Worm (Caenorhabditis elegans) whole organism, mixed stage, embryonic: ENCODE results near the gene F28E10.1.

ENCODE experiments used
- M03D4.4 ChIP-seq: sonication (generic microtip); optimal IDR thresholded peaks from 2 replicates; lab custom pipeline; 2017; ENCODE audit warnings: mild to moderate bottlenecking, missing genetic modification characterization, missing compliant biosample characterization
- bed-3 ChIP-seq: fragments of 200-800 bp; sonication (Bioruptor generic); optimal IDR thresholded peaks from 3 replicates; lab custom pipeline; 2018; ENCODE audit warnings: mild to moderate bottlenecking, missing genetic modification characterization, moderate library complexity, missing compliant biosample characterization
- blmp-1 ChIP-seq: fragments of 150-350 bp; optimal IDR thresholded peaks from 2 replicates; lab custom pipeline; 2014; ENCODE audit warnings: missing biosample characterization, missing genetic modification characterization
- ceh-39 ChIP-seq: fragments of 150-350 bp; optimal IDR thresholded peaks from 2 replicates; lab custom pipeline; 2014; ENCODE audit warnings: missing biosample characterization, missing genetic modification characterization
- ceh-83 ChIP-seq: fragments of 200-800 bp; sonication (Bioruptor generic); optimal IDR thresholded peaks from 2 replicates; lab custom pipeline; 2018; ENCODE audit warnings: mild to moderate bottlenecking, missing genetic modification characterization, missing compliant biosample characterization
- ces-1 ChIP-seq: fragments of 150-350 bp; optimal IDR thresholded peaks from 2 replicates; lab custom pipeline; 2014; ENCODE audit warnings: missing biosample characterization, missing genetic modification reagents, missing genetic modification characterization
- drap-1 ChIP-seq: fragments of 200-800 bp; sonication (Bioruptor generic); optimal IDR thresholded peaks from 3 replicates; lab custom pipeline; 2018; ENCODE audit warnings: mild to moderate bottlenecking, missing genetic modification characterization, missing compliant biosample characterization
- elt-1 ChIP-seq: sonication (generic microtip); optimal IDR thresholded peaks from 2 replicates; lab custom pipeline; 2017; ENCODE audit warnings: missing genetic modification characterization, mild to moderate bottlenecking, missing compliant biosample characterization, antibody characterized with exemption, moderate library complexity, borderline replicate concordance; ENCODE audit not compliant: insufficient read depth
- elt-3 ChIP-seq: fragments of 150-350 bp; optimal IDR thresholded peaks from 2 replicates; lab custom pipeline; 2014; ENCODE audit warnings: missing biosample characterization, missing genetic modification characterization
- flh-1 ChIP-seq: fragments of 200-800 bp; sonication (Bioruptor generic); optimal IDR thresholded peaks from 2 replicates; lab custom pipeline; 2018; ENCODE audit warnings: mild to moderate bottlenecking, missing genetic modification characterization, moderate library complexity, missing compliant biosample characterization
- ham-2 ChIP-seq: fragments of 200-800 bp; sonication (Bioruptor generic); optimal IDR thresholded peaks from 2 replicates; lab custom pipeline; 2018; ENCODE audit warnings: mild to moderate bottlenecking, missing genetic modification characterization, missing compliant biosample characterization
- hlh-1 ChIP-seq: fragments of 150-350 bp; optimal IDR thresholded peaks from 2 replicates; lab custom pipeline; 2014; ENCODE audit warnings: missing biosample characterization, missing genetic modification reagents, missing genetic modification characterization
- lin-13 ChIP-seq: fragments of 150-350 bp; optimal IDR thresholded peaks from 2 replicates; lab custom pipeline; 2014; ENCODE audit warnings: missing biosample characterization, missing genetic modification characterization
- lsy-2 ChIP-seq: fragments of 150-350 bp; optimal IDR thresholded peaks from 2 replicates; lab custom pipeline; 2014; ENCODE audit warnings: missing biosample characterization, missing genetic modification characterization
- mab-5 ChIP-seq: fragments of 150-350 bp; optimal IDR thresholded peaks from 2 replicates; lab custom pipeline; 2014; ENCODE audit warnings: missing biosample characterization, missing genetic modification characterization
- mep-1 ChIP-seq: fragments of 150-350 bp; optimal IDR thresholded peaks from 2 replicates; lab custom pipeline; 2017; ENCODE audit warnings: missing biosample characterization, missing genetic modification reagents, missing genetic modification characterization, inconsistent platforms
- mls-2 ChIP-seq: sonication (generic microtip); optimal IDR thresholded peaks from 2 replicates; lab custom pipeline; 2016; ENCODE audit warnings: mild to moderate bottlenecking, missing genetic modification characterization, moderate library complexity, missing compliant biosample characterization
- nhr-12 ChIP-seq: fragments of 150-350 bp; optimal IDR thresholded peaks from 2 replicates; lab custom pipeline; 2014; ENCODE audit warnings: missing biosample characterization, missing genetic modification characterization
- nhr-2 ChIP-seq: fragments of 150-350 bp; optimal IDR thresholded peaks from 2 replicates; lab custom pipeline; 2014; ENCODE audit warnings: missing biosample characterization, missing genetic modification characterization
- nhr-237 ChIP-seq: fragments of 150-350 bp; optimal IDR thresholded peaks from 2 replicates; lab custom pipeline; 2014; ENCODE audit warnings: missing biosample characterization, missing genetic modification characterization
- nhr-28 ChIP-seq: fragments of 150-350 bp; optimal IDR thresholded peaks from 2 replicates; lab custom pipeline; 2014; ENCODE audit warnings: missing biosample characterization, missing genetic modification characterization
- nhr-76 ChIP-seq: sonication (generic microtip); optimal IDR thresholded peaks from 2 replicates; lab custom pipeline; 2017; ENCODE audit warnings: missing biosample characterization, missing genetic modification characterization
- pha-4 ChIP-seq: fragments of 150-350 bp; optimal IDR thresholded peaks from 2 replicates; lab custom pipeline; 2018; ENCODE audit warnings: missing biosample characterization, missing genetic modification reagents, missing genetic modification characterization
- sem-2 ChIP-seq: fragments of 200-800 bp; sonication (Bioruptor generic); optimal IDR thresholded peaks from 2 replicates; lab custom pipeline; 2018; ENCODE audit warnings: mild to moderate bottlenecking, missing genetic modification characterization, missing compliant biosample characterization
- snpc-4 ChIP-seq: fragments of 150-350 bp; optimal IDR thresholded peaks from 2 replicates; lab custom pipeline; 2014; ENCODE audit warnings: missing biosample characterization, missing genetic modification characterization
- sptf-1 ChIP-seq: sonication (generic microtip); optimal IDR thresholded peaks from 2 replicates; lab custom pipeline; 2017; ENCODE audit warnings: mild to moderate bottlenecking, missing genetic modification characterization, moderate library complexity, missing compliant biosample characterization
- tbx-8 ChIP-seq: fragments of 200-800 bp; sonication (Bioruptor generic); optimal IDR thresholded peaks from 2 replicates; lab custom pipeline; 2018; ENCODE audit warnings: mild to moderate bottlenecking, missing genetic modification characterization, moderate library complexity, missing compliant biosample characterization
- unc-120 ChIP-seq: sonication (generic microtip); optimal IDR thresholded peaks from 2 replicates; lab custom pipeline; 2017; ENCODE audit warnings: missing genetic modification characterization, missing compliant biosample characterization; ENCODE audit not compliant: poor library complexity, severe bottlenecking
- unc-39 ChIP-seq: fragments of 150-350 bp; optimal IDR thresholded peaks from 2 replicates; lab custom pipeline; 2014; ENCODE audit warnings: missing biosample characterization, missing genetic modification characterization
- unc-62 ChIP-seq: fragments of 150-350 bp; optimal IDR thresholded peaks from 2 replicates; lab custom pipeline; 2014; ENCODE audit warnings: missing biosample characterization, missing genetic modification reagents, missing genetic modification characterization
- zip-8 ChIP-seq: fragments of 150-350 bp; optimal IDR thresholded peaks from 2 replicates; lab custom pipeline; 2014; ENCODE audit warnings: missing biosample characterization, missing genetic modification characterization
- ztf-11 ChIP-seq: fragments of 150-350 bp; optimal IDR thresholded peaks from 2 replicates; lab custom pipeline; 2014; ENCODE audit warnings: missing biosample characterization, missing genetic modification characterization

The F28E10.1 gene

ce11 chrIV:4602565-4602964, 33.9 kb downstream of the F28E10.1 start, which contains the start of gene F19C7.4:
F19C7.4 (plus strand) TSS chrIV:4602865.
- TF ChIP-seq nhr-12 (tag; lab: Kevin White, UChicago) (no peak), nhr-28 (tag; lab: Kevin White, UChicago) (no peak), ceh-83 (no peak)

ce11 chrIV:4605608-4606007, 37.0 kb downstream of the F28E10.1 start, which contains the start of gene nspg-10:
nspg-10 (plus strand) TSS chrIV:4605786.
- TF ChIP-seq unc-62 (GFP tag; lab: Kevin White, UChicago) (no peak), flh-1 (no peak), elt-3 (no peak), ham-2 (GFP tag; lab: Kevin White, UChicago) (no peak), ces-1 (GFP tag; lab: Kevin White, UChicago) (no peak), hlh-1 (no peak), mab-5 (no peak), nhr-12 (tag; lab: Kevin White, UChicago) (no peak), ceh-39 (tag; lab: Kevin White, UChicago) (no peak), lsy-2 (tag; lab: Kevin White, UChicago) (no peak), pha-4 (tag; lab: Kevin White, UChicago) (no peak), mls-2 (no peak), nhr-2 (tag; lab: Kevin White, UChicago) (no peak), drap-1 (GFP tag; lab: Kevin White, UChicago) (no peak), elt-1 (tag; lab: Kevin White, UChicago) (no peak), snpc-4 (tag; lab: Kevin White, UChicago) (no peak), mep-1 (tag; lab: Kevin White, UChicago) (no peak), unc-39 (tag; lab: Kevin White, UChicago) (no peak)

- TF ChIP-seq lin-13 (tag; lab: Kevin White, UChicago) (no peak), ztf-11 (no peak), snpc-4 (tag; lab: Kevin White, UChicago) (no peak), nhr-2 (tag; lab: Kevin White, UChicago) (no peak), ceh-39 (tag; lab: Kevin White, UChicago) (no peak), sem-2 (GFP tag; lab: Kevin White, UChicago) (no peak), zip-8 (tag; lab: Kevin White, UChicago) (no peak), ceh-83 (no peak), blmp-1 (tag; lab: Kevin White, UChicago) (no peak), flh-1 (no peak), nhr-76 (tag; lab: Kevin White, UChicago) (no peak), unc-39 (tag; lab: Kevin White, UChicago) (no peak), mls-2 (no peak)
- TF ChIP-seq, all 35 proteins: peak for 0
These were observed 40.0 kb downstream of the F28E10.1 start for ce11 chrIV:4608661-4609060.

- TF ChIP-seq nhr-237: no peak
These were observed 40.9 kb downstream of the F28E10.1 start, which contains the start of gene col-110 for ce11 chrIV:4609568-4609967. col-110 (minus strand) TSS chrIV:4609668.

ce11 chrIV:4611740-4612139, 43.1 kb downstream of the F28E10.1 start:
- no peak for TF ChIP-seq mab-5
- no peak for TF ChIP-seq sptf-1
- TF ChIP-seq M03D4.4: no peak
- TF ChIP-seq ceh-83: no peak
- no peak for TF ChIP-seq snpc-4 (tag; lab: Kevin White, UChicago)
- no peak for TF ChIP-seq ham-2 (GFP tag; lab: Kevin White, UChicago)
- TF ChIP-seq nhr-76 (tag; lab: Kevin White, UChicago): no peak
- TF ChIP-seq elt-3: no peak
- TF ChIP-seq tbx-8 (GFP tag; lab: Kevin White, UChicago): no peak
- TF ChIP-seq hlh-1: no peak
- TF ChIP-seq lin-13 (tag; lab: Kevin White, UChicago): no peak
- no peak for TF ChIP-seq sem-2 (GFP tag; lab: Kevin White, UChicago)
- no peak for TF ChIP-seq nhr-2 (tag; lab: Kevin White, UChicago)
- TF ChIP-seq blmp-1 (tag; lab: Kevin White, UChicago): no peak
- TF ChIP-seq zip-8 (tag; lab: Kevin White, UChicago): no peak
- TF ChIP-seq ceh-39 (tag; lab: Kevin White, UChicago): no peak
- TF ChIP-seq bed-3 (GFP tag; lab: Kevin White, UChicago): no peak
- no peak for TF ChIP-seq unc-120 (tag; lab: Kevin White, UChicago)
- TF ChIP-seq drap-1 (GFP tag; lab: Kevin White, UChicago): no peak
